Fruit fly (Drosophila melanogaster): Measurements from ENCODE around the gene p38a.

p38a gene

dm6 chr3R:24193373-24193879 lies 41.3 kb upstream of the p38a start, which contains the start of the genes SMC6 and CG6204 (continued):
- TF ChIP-seq CG11723 (GFP tag; optimal IDR thresholded peaks at IDR 0.05): peak; percentile 75
- TF ChIP-seq Max (GFP tag; optimal IDR thresholded peaks at IDR 0.05): peak; percentile 92
- TF ChIP-seq CG10321 (GFP tag; IDR thresholded peaks at IDR 0.05): peak; percentile 67; the same call in 1 of the 2 replicates
- TF ChIP-seq lov (optimal IDR thresholded peaks at IDR 0.05): no peak
- peak; percentile 89 for TF ChIP-seq lov (GFP tag; IDR thresholded peaks at IDR 0.05)
- TF ChIP-seq CG33557 (GFP tag; optimal IDR thresholded peaks at IDR 0.05): peak; percentile 87
- TF ChIP-seq CG2712 (tag; optimal IDR thresholded peaks at IDR 0.05): peak; percentile 95
- peak; percentile 84 for TF ChIP-seq pnt (GFP tag; optimal IDR thresholded peaks at IDR 0.05)
- TF ChIP-seq Sox100B (GFP tag; optimal IDR thresholded peaks at IDR 0.05): peak; percentile 89
- peak; percentile 74 for TF ChIP-seq CG43689 (GFP tag; IDR thresholded peaks at IDR 0.05)
- TF ChIP-seq H15 (GFP tag; IDR thresholded peaks at IDR 0.05): peak; percentile 92
- TF ChIP-seq Six4 (GFP tag; optimal IDR thresholded peaks at IDR 0.05): peak; percentile 84
- peak; percentile 89 to 94 for TF ChIP-seq dpn (GFP tag; optimal IDR thresholded peaks at IDR 0.05)
- TF ChIP-seq crp (GFP tag; optimal IDR thresholded peaks at IDR 0.05): peak in 1 of 2 experiments; percentile 60
- peak; percentile 17 for TF ChIP-seq Sry-β (GFP tag; optimal IDR thresholded peaks at IDR 0.05)
- TF ChIP-seq klu (GFP tag; IDR thresholded peaks at IDR 0.05): peak; percentile 93
- peak; percentile 66 for TF ChIP-seq CG6654 (GFP tag; optimal IDR thresholded peaks at IDR 0.05)
- TF ChIP-seq Hey (tag; optimal IDR thresholded peaks at IDR 0.05): peak; percentile 35
- peak; percentile 85 for TF ChIP-seq CG30431 (GFP tag; optimal IDR thresholded peaks at IDR 0.05)
- no peak for TF ChIP-seq bigmax (GFP tag; optimal IDR thresholded peaks at IDR 0.05)
- TF ChIP-seq ap (GFP tag; IDR thresholded peaks at IDR 0.05): peak; percentile 89
- TF ChIP-seq eyg (GFP tag; optimal IDR thresholded peaks at IDR 0.05): peak; percentile 52
- peak; percentile 93 for TF ChIP-seq sug (tag; optimal IDR thresholded peaks at IDR 0.05)
- peak; percentile 88 for TF ChIP-seq CG10959 (GFP tag; IDR thresholded peaks at IDR 0.05)
- TF ChIP-seq CG2116 (GFP tag; optimal IDR thresholded peaks at IDR 0.05): peak; percentile 82
- TF ChIP-seq TFAM (GFP tag; optimal IDR thresholded peaks at IDR 0.05): peak; percentile 62
- TF ChIP-seq usp (GFP tag; optimal IDR thresholded peaks at IDR 0.05): no peak
- peak; percentile 94 for TF ChIP-seq CG1603 (tag; optimal IDR thresholded peaks at IDR 0.05)
- peak; percentile 33; the same call in 1 of the 3 replicates for TF ChIP-seq CG16813 (GFP tag; IDR thresholded peaks at IDR 0.05; ENCODE audit: partially characterized antibody)
- TF ChIP-seq Dref (GFP tag; IDR thresholded peaks at IDR 0.05): peak; percentile 67
- no peak for TF ChIP-seq grn (GFP tag; optimal IDR thresholded peaks at IDR 0.05)
- peak; percentile 89 for TF ChIP-seq CG12071 (GFP tag; optimal IDR thresholded peaks at IDR 0.05)
- TF ChIP-seq Hsf (GFP tag; optimal IDR thresholded peaks at IDR 0.05): peak; percentile 94
- TF ChIP-seq CG1832 (GFP tag; optimal IDR thresholded peaks at IDR 0.05): no peak
- TF ChIP-seq B-H2 (GFP tag; optimal IDR thresholded peaks at IDR 0.05): peak; percentile 95
- peak; percentile 96 for TF ChIP-seq PHDP (tag; optimal IDR thresholded peaks at IDR 0.05)
- no peak for TF ChIP-seq Optix (GFP tag; IDR thresholded peaks at IDR 0.05)
- peak; percentile 88 for TF ChIP-seq CG10654 (GFP tag; optimal IDR thresholded peaks at IDR 0.05)
- peak; percentile 72 to 94 for TF ChIP-seq bsh (GFP tag; optimal IDR thresholded peaks at IDR 0.05)
- TF ChIP-seq stwl (tag; optimal IDR thresholded peaks at IDR 0.05): peak; percentile 73
- peak; percentile 64 for TF ChIP-seq CG9797 (GFP tag; optimal IDR thresholded peaks at IDR 0.05)
- peak; percentile 93 for TF ChIP-seq CG1602 (GFP tag; optimal IDR thresholded peaks at IDR 0.05)
- TF ChIP-seq CG13624 (GFP tag; optimal IDR thresholded peaks at IDR 0.05): peak; percentile 95
- peak; percentile 89 for TF ChIP-seq Vsx1 (GFP tag; optimal IDR thresholded peaks at IDR 0.05)
- peak; percentile 87 for TF ChIP-seq Oaz (GFP tag; IDR thresholded peaks at IDR 0.05)
- peak; percentile 85 for TF ChIP-seq Asciz (GFP tag; optimal IDR thresholded peaks at IDR 0.05)
- peak; percentile 76; the same call in 1 of the 2 replicates for TF ChIP-seq cas (GFP tag; IDR thresholded peaks at IDR 0.05)
- TF ChIP-seq CG12769 (tag; optimal IDR thresholded peaks at IDR 0.05): peak; percentile 96
- TF ChIP-seq E2f1 (GFP tag; IDR thresholded peaks at IDR 0.05): peak; percentile 95
- TF ChIP-seq D19B (GFP tag; optimal IDR thresholded peaks at IDR 0.05): peak; percentile 84
